Worm (Caenorhabditis elegans): ENCODE measurements around the gene unc-3.

unc-3 gene

DNA sequence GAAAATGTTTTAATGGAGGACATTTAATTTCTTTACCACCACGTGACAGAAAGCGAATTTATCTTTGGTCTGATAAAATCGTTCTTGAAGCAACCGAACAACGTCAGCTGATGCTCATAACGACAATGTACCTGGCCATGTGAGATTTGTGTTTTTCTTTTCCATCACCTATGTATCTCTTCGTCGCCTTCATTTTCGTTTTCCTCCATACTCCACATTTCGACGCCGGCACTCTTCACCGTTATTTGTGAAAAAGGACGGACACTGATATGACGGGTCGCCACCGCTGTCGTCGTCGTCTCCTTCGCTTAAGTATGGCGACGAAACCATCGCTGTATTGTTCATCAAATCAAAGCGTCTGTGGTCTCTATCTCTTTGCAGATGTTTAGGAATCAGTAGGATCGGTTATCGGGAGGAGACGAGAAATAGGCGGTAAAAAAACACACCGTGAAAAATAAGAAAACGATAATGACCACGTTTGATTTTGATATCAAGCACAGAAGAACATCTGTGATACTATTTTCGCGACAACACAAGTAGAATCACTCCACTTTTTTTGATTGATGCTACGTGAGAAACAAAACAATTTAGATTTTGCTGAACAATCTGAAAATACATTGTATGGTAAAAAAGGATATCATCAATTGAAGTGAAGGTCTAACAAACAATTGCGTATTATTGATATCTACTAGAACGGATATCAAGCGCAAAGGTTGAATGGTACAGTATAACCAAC is 13.7 kb downstream of the unc-3 start:
- peak; percentile 86 for TF ChIP-seq sma-9 (GFP tag; optimal IDR thresholded peaks at IDR 0.05)
- TF ChIP-seq sma-9 (tag; optimal IDR thresholded peaks at IDR 0.05) = no peak
- TF ChIP-seq nhr-237 (tag; optimal IDR thresholded peaks at IDR 0.05) = no peak
- TF ChIP-seq ceh-82 (tag; optimal IDR thresholded peaks at IDR 0.05) = no peak
- no peak for TF ChIP-seq dmd-4 (tag; optimal IDR thresholded peaks at IDR 0.05)
- TF ChIP-seq nhr-25 (tag; optimal IDR thresholded peaks at IDR 0.05) = peak; percentile 1
- TF ChIP-seq aly-2 (tag; optimal IDR thresholded peaks at IDR 0.05) = no peak
- peak; percentile 68 for TF ChIP-seq sma-3 (GFP tag; optimal IDR thresholded peaks at IDR 0.05)
- no peak for TF ChIP-seq skn-1 (tag; optimal IDR thresholded peaks at IDR 0.05)
- peak; percentile 28 for TF ChIP-seq blmp-1 (tag; optimal IDR thresholded peaks at IDR 0.05; ENCODE audit: insufficient read depth)
- TF ChIP-seq fos-1 (tag; optimal IDR thresholded peaks at IDR 0.05) = peak; percentile 12
- peak in 1 of 2 experiments; percentile 21 for TF ChIP-seq mdl-1 (tag; optimal IDR thresholded peaks at IDR 0.05)
- TF ChIP-seq nhr-6 (tag; optimal IDR thresholded peaks at IDR 0.05) = no peak
- peak in 1 of 2 experiments; percentile 38 for TF ChIP-seq lsy-2 (tag; optimal IDR thresholded peaks at IDR 0.05)
- TF ChIP-seq nhr-129 (tag; optimal IDR thresholded peaks at IDR 0.05) = peak; percentile 60
- no peak for TF ChIP-seq ztf-1 (GFP tag; conservative IDR thresholded peaks at IDR 0.05)
- TF ChIP-seq elt-1 (tag; optimal IDR thresholded peaks at IDR 0.05) = no peak
- peak; percentile 10 for TF ChIP-seq crh-2 (tag; optimal IDR thresholded peaks at IDR 0.05)
- peak; percentile 11 for TF ChIP-seq Y55F3AM.14 (GFP tag; optimal IDR thresholded peaks at IDR 0.05)
- TF ChIP-seq nhr-21 (tag; optimal IDR thresholded peaks at IDR 0.05) = peak; percentile 64
- TF ChIP-seq nhr-23 (tag; optimal IDR thresholded peaks at IDR 0.05) = no peak
- no peak for TF ChIP-seq lin-13 (GFP tag; optimal IDR thresholded peaks at IDR 0.05)
- peak; percentile 57 for TF ChIP-seq gmeb-1 (tag; optimal IDR thresholded peaks at IDR 0.05)

DNA sequence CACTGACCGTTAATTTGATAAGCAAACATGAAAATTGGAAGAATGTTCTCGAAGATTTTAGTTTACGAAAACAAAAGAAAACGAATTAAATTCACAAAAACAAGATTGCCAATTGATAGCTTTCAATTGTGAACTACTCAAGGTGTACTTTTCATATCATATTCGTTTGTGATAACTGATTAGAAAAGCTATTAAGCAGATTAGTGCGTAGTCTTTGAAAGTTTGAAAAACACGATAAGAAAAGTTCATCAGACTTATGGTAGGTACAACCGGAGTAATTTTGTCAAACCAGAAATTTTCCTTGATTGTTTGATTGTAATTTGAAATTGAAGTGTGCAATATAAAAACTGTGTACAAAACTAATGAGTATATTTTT is 14.2 kb downstream of the unc-3 start:
- TF ChIP-seq sma-3 (GFP tag; optimal IDR thresholded peaks at IDR 0.05) = peak; percentile 6
- TF ChIP-seq nhr-77 (tag; optimal IDR thresholded peaks at IDR 0.05) = no peak
- peak; percentile 24 for TF ChIP-seq fos-1 (tag; optimal IDR thresholded peaks at IDR 0.05)
- no peak for TF ChIP-seq zag-1 (tag; optimal IDR thresholded peaks at IDR 0.05)
- TF ChIP-seq sma-9 (GFP tag; optimal IDR thresholded peaks at IDR 0.05) = peak; percentile 41
- no peak for TF ChIP-seq sma-9 (tag; optimal IDR thresholded peaks at IDR 0.05)
- no peak for TF ChIP-seq aly-2 (tag; optimal IDR thresholded peaks at IDR 0.05)

DNA sequence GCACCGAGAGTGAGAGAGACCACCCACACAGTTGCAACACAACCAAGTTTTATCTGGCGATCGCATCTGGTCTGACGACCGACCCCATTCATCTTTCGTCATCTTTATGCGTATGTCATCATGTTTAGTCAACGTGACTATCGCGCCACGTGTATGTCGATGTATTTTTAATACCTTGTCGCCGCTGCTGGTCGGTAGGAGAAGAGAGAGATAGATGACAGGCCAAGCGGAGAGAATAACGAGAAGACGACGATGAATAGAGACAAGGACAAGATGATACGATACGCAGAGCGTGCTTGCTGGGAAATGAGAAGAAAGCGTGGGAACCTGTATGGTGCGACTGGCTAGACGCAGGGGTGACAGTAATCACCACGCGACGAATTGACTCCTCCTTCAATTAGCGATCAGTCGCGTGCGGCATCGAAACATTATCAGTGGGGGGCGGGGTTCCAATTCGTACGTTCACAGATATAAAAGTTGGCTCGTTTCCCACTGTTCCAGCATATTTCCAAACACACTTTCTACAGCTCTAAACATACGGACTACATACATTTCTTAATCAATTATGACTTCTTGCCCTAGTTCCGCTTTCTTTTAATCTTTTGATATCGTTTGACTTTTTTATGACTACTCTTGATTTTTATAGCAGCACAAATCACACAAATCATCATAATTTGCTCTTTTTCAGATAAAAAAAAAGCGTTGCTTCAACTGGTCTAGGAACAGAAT is 17.1 kb downstream of the unc-3 start, which contains the start of gene tatn-1:
Gene tatn-1, plus strand, starts transcription at position 689 of the 729 bp plus-strand sequence.
- peak in 1 of 2 experiments; percentile 64 for TF ChIP-seq lsy-2 (tag; optimal IDR thresholded peaks at IDR 0.05)
- TF ChIP-seq mbf-1 (tag; optimal IDR thresholded peaks at IDR 0.05) = no peak
- TF ChIP-seq blmp-1 (tag; optimal IDR thresholded peaks at IDR 0.05; ENCODE audit: insufficient read depth) = peak; percentile 89
- TF ChIP-seq snpc-4 (tag; optimal IDR thresholded peaks at IDR 0.05) = no peak
- no peak for TF ChIP-seq skn-1 (tag; optimal IDR thresholded peaks at IDR 0.05)
- no peak for TF ChIP-seq zag-1 (tag; optimal IDR thresholded peaks at IDR 0.05)
- no peak for TF ChIP-seq peb-1 (tag; optimal IDR thresholded peaks at IDR 0.05)
- TF ChIP-seq lin-39 (tag; optimal IDR thresholded peaks at IDR 0.05) = no peak
- no peak for TF ChIP-seq nhr-23 (tag; optimal IDR thresholded peaks at IDR 0.05)
- peak; percentile 92 for TF ChIP-seq ceh-16 (tag; optimal IDR thresholded peaks at IDR 0.05)
- peak; percentile 97 for TF ChIP-seq sma-9 (GFP tag; optimal IDR thresholded peaks at IDR 0.05)
- peak; percentile 40 for TF ChIP-seq sma-9 (tag; optimal IDR thresholded peaks at IDR 0.05)
- no peak for TF ChIP-seq ztf-1 (GFP tag; conservative IDR thresholded peaks at IDR 0.05)
- TF ChIP-seq egl-27 (tag; optimal IDR thresholded peaks at IDR 0.05) = peak; percentile 71
- TF ChIP-seq lin-13 (GFP tag; optimal IDR thresholded peaks at IDR 0.05) = no peak
- no peak for TF ChIP-seq ztf-4 (tag; optimal IDR thresholded peaks at IDR 0.05)
- no peak for TF ChIP-seq elt-3 (tag; optimal IDR thresholded peaks at IDR 0.05)
- peak; percentile 96 for TF ChIP-seq nhr-129 (tag; optimal IDR thresholded peaks at IDR 0.05)
- no peak for TF ChIP-seq dmd-4 (tag; optimal IDR thresholded peaks at IDR 0.05)
- TF ChIP-seq nhr-10 (tag; optimal IDR thresholded peaks at IDR 0.05) = no peak
- no peak for TF ChIP-seq aly-2 (tag; optimal IDR thresholded peaks at IDR 0.05)
- TF ChIP-seq ama-1 (optimal IDR thresholded peaks at IDR 0.05) = no peak
- no peak for TF ChIP-seq alr-1 (tag; optimal IDR thresholded peaks at IDR 0.05)
- TF ChIP-seq unc-39 (tag; optimal IDR thresholded peaks at IDR 0.05) = no peak
- no peak for TF ChIP-seq ceh-82 (tag; optimal IDR thresholded peaks at IDR 0.05)
- TF ChIP-seq C34F6.9 (tag; optimal IDR thresholded peaks at IDR 0.05) = peak; percentile 28
- TF ChIP-seq mdl-1 (tag; optimal IDR thresholded peaks at IDR 0.05) = peak; percentile 94 to 97
- TF ChIP-seq nhr-25 (tag; optimal IDR thresholded peaks at IDR 0.05) = peak; percentile 98
- no peak for TF ChIP-seq ZK546.5 (tag; optimal IDR thresholded peaks at IDR 0.05)
- peak; percentile 97 for TF ChIP-seq sma-3 (GFP tag; optimal IDR thresholded peaks at IDR 0.05)
- TF ChIP-seq Y55F3AM.14 (GFP tag; optimal IDR thresholded peaks at IDR 0.05) = peak; percentile 93
- TF ChIP-seq nhr-21 (tag; optimal IDR thresholded peaks at IDR 0.05) = peak; percentile 98
- no peak for TF ChIP-seq nhr-11 (tag; optimal IDR thresholded peaks at IDR 0.05)
- TF ChIP-seq ztf-11 (tag; optimal IDR thresholded peaks at IDR 0.05) = no peak
- TF ChIP-seq gmeb-1 (tag; optimal IDR thresholded peaks at IDR 0.05) = peak; percentile 67
- peak; percentile 68 for TF ChIP-seq fos-1 (tag; optimal IDR thresholded peaks at IDR 0.05)
- no peak for TF ChIP-seq unc-62 (GFP tag; optimal IDR thresholded peaks at IDR 0.05)
- no peak for TF ChIP-seq mab-5 (tag; optimal IDR thresholded peaks at IDR 0.05)
- TF ChIP-seq unc-55 (GFP tag; optimal IDR thresholded peaks at IDR 0.05) = no peak
- no peak for TF ChIP-seq nhr-237 (tag; optimal IDR thresholded peaks at IDR 0.05)
- peak; percentile 29 for TF ChIP-seq nhr-77 (tag; optimal IDR thresholded peaks at IDR 0.05)
